Worm (Caenorhabditis elegans) whole organism, L4 larva: ENCODE measurements around the gene arl-5.

ENCODE experiments used
- F10B5.3 ChIP-seq: sonication (generic microtip); optimal IDR thresholded peaks from 2 replicates; lab custom pipeline; 2016; ENCODE audit warnings: mild to moderate bottlenecking, missing genetic modification characterization, missing compliant biosample characterization
- F44E2.7 ChIP-seq: fragments of 200-800 bp; sonication (Bioruptor generic); IDR thresholded peaks from 2 replicates; pipeline ENCODE4 v2.1.2; 2022; ENCODE audit warnings: missing genetic modification characterization, missing compliant biosample characterization
- F49E8.2 ChIP-seq: sonication (generic microtip); optimal IDR thresholded peaks from 2 replicates; lab custom pipeline; 2016; ENCODE audit warnings: missing compliant biosample characterization, mild to moderate bottlenecking, missing genetic modification characterization, borderline replicate concordance
- T20F7.1 ChIP-seq: fragments of 200-800 bp; sonication (Bioruptor generic); optimal IDR thresholded peaks from 2 replicates; lab custom pipeline; 2018; ENCODE audit warnings: mild to moderate bottlenecking, missing genetic modification characterization, missing compliant biosample characterization
- Y5F2A.4 ChIP-seq: fragments of 200-800 bp; sonication (Bioruptor generic); optimal IDR thresholded peaks from 2 replicates; lab custom pipeline; 2018; ENCODE audit warnings: mild to moderate bottlenecking, missing genetic modification characterization, missing compliant biosample characterization
- Y75B8A.6 ChIP-seq: fragments of 200-800 bp; sonication (Bioruptor generic); IDR thresholded peaks from 2 replicates; pipeline ENCODE4 v1.3.6; 2022; ENCODE audit warnings: missing genetic modification reagents, missing genetic modification characterization, missing compliant biosample characterization
- aly-2 ChIP-seq: sonication (generic microtip); optimal IDR thresholded peaks from 2 replicates; lab custom pipeline; 2018; ENCODE audit warnings: missing biosample characterization, missing genetic modification characterization
- ceh-20 ChIP-seq: fragments of 200-800 bp; sonication (Bioruptor generic); IDR thresholded peaks from 2 replicates; pipeline ENCODE4 v1.3.6; 2022; ENCODE audit warnings: missing genetic modification reagents, missing genetic modification characterization, missing compliant biosample characterization
- ceh-32 ChIP-seq: sonication (generic microtip); optimal IDR thresholded peaks from 2 replicates; lab custom pipeline; 2016; ENCODE audit warnings: mild to moderate bottlenecking, missing genetic modification characterization, missing compliant biosample characterization; ENCODE audit not compliant: poor library complexity
- ceh-82 ChIP-seq: sonication (generic microtip); optimal IDR thresholded peaks from 2 replicates; lab custom pipeline; 2017; ENCODE audit warnings: missing biosample characterization, missing genetic modification characterization
- ces-1 ChIP-seq: fragments of 150-350 bp; sonication (generic microtip); optimal IDR thresholded peaks from 4 replicates; lab custom pipeline; 2014; ENCODE audit warnings: missing biosample characterization, missing genetic modification reagents, missing genetic modification characterization
- ctbp-1 ChIP-seq: fragments of 200-800 bp; sonication (Bioruptor generic); IDR thresholded peaks from 2 replicates; pipeline ENCODE4 v1.3.6; 2022; ENCODE audit warnings: missing genetic modification reagents, missing genetic modification characterization, missing compliant biosample characterization
- daf-12 ChIP-seq: fragments of 150-350 bp; optimal IDR thresholded peaks from 2 replicates; lab custom pipeline; 2014; ENCODE audit warnings: missing biosample characterization, missing genetic modification reagents, missing genetic modification characterization
- daf-19 ChIP-seq: fragments of 200-800 bp; sonication (Bioruptor generic); conservative IDR thresholded peaks from 2 replicates; pipeline ENCODE4 v1.3.6; 2022; ENCODE audit warnings: missing genetic modification characterization, missing compliant biosample characterization
- dmd-8 ChIP-seq: fragments of 200-800 bp; sonication (Bioruptor generic); IDR thresholded peaks from 2 replicates; pipeline ENCODE4 v1.3.6; 2022; ENCODE audit warnings: missing genetic modification characterization, missing compliant biosample characterization
- dpl-1 ChIP-seq: fragments of 150-350 bp; optimal IDR thresholded peaks from 2 replicates; lab custom pipeline; 2014; ENCODE audit warnings: missing biosample characterization, missing genetic modification reagents, missing genetic modification characterization
- dve-1 ChIP-seq: sonication (generic microtip); optimal IDR thresholded peaks from 2 replicates; lab custom pipeline; 2017; ENCODE audit warnings: antibody characterized with exemption, mild to moderate bottlenecking, missing genetic modification characterization, missing compliant biosample characterization; ENCODE audit not compliant: insufficient read depth
- egl-27 ChIP-seq: sonication (generic microtip); optimal IDR thresholded peaks from 3 replicates; lab custom pipeline; 2017; ENCODE audit warnings: missing biosample characterization, missing genetic modification reagents, missing genetic modification characterization
- egl-43 ChIP-seq: fragments of 200-800 bp; sonication (Bioruptor generic); IDR thresholded peaks from 2 replicates; pipeline ENCODE4 v1.3.6; 2022; ENCODE audit warnings: missing genetic modification reagents, missing genetic modification characterization, missing compliant biosample characterization
- fkh-10 ChIP-seq: fragments of 150-350 bp; optimal IDR thresholded peaks from 2 replicates; lab custom pipeline; 2014; ENCODE audit warnings: missing biosample characterization, missing genetic modification reagents, missing genetic modification characterization
- fos-1 ChIP-seq: fragments of 150-350 bp; optimal IDR thresholded peaks from 2 replicates; lab custom pipeline; 2014; ENCODE audit warnings: missing biosample characterization, missing genetic modification characterization
- hlh-30 ChIP-seq: sonication (generic microtip); optimal IDR thresholded peaks from 2 replicates; lab custom pipeline; 2017; ENCODE audit warnings: antibody characterized with exemption, mild to moderate bottlenecking, missing genetic modification characterization, missing compliant biosample characterization; ENCODE audit not compliant: insufficient read depth
- jun-1 ChIP-seq: fragments of 150-350 bp; optimal IDR thresholded peaks from 2 replicates; lab custom pipeline; 2014; ENCODE audit warnings: missing biosample characterization, missing genetic modification reagents, missing genetic modification characterization
- lim-7 ChIP-seq: fragments of 200-800 bp; sonication (Bioruptor generic); IDR thresholded peaks from 2 replicates; pipeline ENCODE4 v1.3.6; 2022; ENCODE audit warnings: missing genetic modification characterization, missing compliant biosample characterization
- lin-1 ChIP-seq: fragments of 200-800 bp; sonication (Bioruptor generic); IDR thresholded peaks from 2 replicates; pipeline ENCODE4 v1.3.6; 2022; ENCODE audit warnings: missing genetic modification reagents, missing genetic modification characterization, missing compliant biosample characterization
- madf-5 ChIP-seq, 2 experiments: fragments of 200-800 bp; sonication (Bioruptor generic); IDR thresholded peaks; 2 replicates each; pipeline ENCODE4 v1.3.6; 2022; ENCODE audit warnings: missing compliant biosample characterization in 2 of 2, missing genetic modification characterization in 2 of 2
- mep-1 ChIP-seq: fragments of 150-350 bp; sonication (generic microtip); optimal IDR thresholded peaks from 3 replicates; lab custom pipeline; 2014; ENCODE audit warnings: missing biosample characterization, missing genetic modification characterization
- mes-2 ChIP-seq: sonication (generic microtip); optimal IDR thresholded peaks from 2 replicates; lab custom pipeline; 2016; ENCODE audit warnings: missing genotype, mild to moderate bottlenecking, missing genetic modification characterization, missing compliant biosample characterization; ENCODE audit not compliant: poor library complexity, severe bottlenecking
- mxl-3 ChIP-seq: fragments of 200-800 bp; sonication (Bioruptor generic); optimal IDR thresholded peaks from 2 replicates; lab custom pipeline; 2018; ENCODE audit warnings: mild to moderate bottlenecking, missing genetic modification characterization, missing compliant biosample characterization
- nhr-10 ChIP-seq: fragments of 150-350 bp; optimal IDR thresholded peaks from 2 replicates; lab custom pipeline; 2014; ENCODE audit warnings: missing biosample characterization, missing genetic modification characterization
- nhr-237 ChIP-seq: sonication (generic microtip); optimal IDR thresholded peaks from 2 replicates; lab custom pipeline; 2017; ENCODE audit warnings: missing biosample characterization, missing genetic modification characterization
- nhr-25 ChIP-seq: sonication (generic microtip); optimal IDR thresholded peaks from 2 replicates; lab custom pipeline; 2017; ENCODE audit warnings: missing genetic modification characterization, mild to moderate bottlenecking, missing compliant biosample characterization, antibody characterized with exemption, moderate library complexity, borderline replicate concordance; ENCODE audit not compliant: insufficient read depth
- nhr-28 ChIP-seq: fragments of 150-350 bp; optimal IDR thresholded peaks from 2 replicates; lab custom pipeline; 2014; ENCODE audit warnings: missing biosample characterization, missing genetic modification characterization
- nhr-42 ChIP-seq: fragments of 200-800 bp; sonication (Bioruptor generic); IDR thresholded peaks from 2 replicates; pipeline ENCODE4 v1.3.6; 2022; ENCODE audit warnings: missing genetic modification characterization, missing compliant biosample characterization
- nhr-48 ChIP-seq: sonication (generic microtip); optimal IDR thresholded peaks from 2 replicates; lab custom pipeline; 2016; ENCODE audit warnings: mild to moderate bottlenecking, missing genetic modification characterization, missing compliant biosample characterization
- nhr-77 ChIP-seq: fragments of 150-350 bp; optimal IDR thresholded peaks from 2 replicates; lab custom pipeline; 2014; ENCODE audit warnings: missing biosample characterization, missing genetic modification characterization
- rbr-2 ChIP-seq: sonication (generic microtip); optimal IDR thresholded peaks from 2 replicates; lab custom pipeline; 2016; ENCODE audit warnings: missing genotype, missing genetic modification characterization, missing compliant biosample characterization
- saeg-2 ChIP-seq: fragments of 200-800 bp; sonication (Bioruptor generic); IDR thresholded peaks from 2 replicates; pipeline ENCODE4 v1.3.6; 2022; ENCODE audit warnings: missing genetic modification reagents, missing genetic modification characterization, missing compliant biosample characterization
- sdz-12 ChIP-seq: fragments of 200-800 bp; sonication (Bioruptor generic); optimal IDR thresholded peaks from 2 replicates; lab custom pipeline; 2018; ENCODE audit warnings: mild to moderate bottlenecking, missing genetic modification characterization, missing compliant biosample characterization
- set-16 ChIP-seq: fragments of 200-800 bp; sonication (Bioruptor generic); IDR thresholded peaks from 2 replicates; pipeline ENCODE4 v1.3.6; 2022; ENCODE audit warnings: missing genetic modification reagents, missing genetic modification characterization, missing compliant biosample characterization
- skn-1 ChIP-seq: fragments of 150-350 bp; optimal IDR thresholded peaks from 2 replicates; lab custom pipeline; 2014; ENCODE audit warnings: missing biosample characterization, missing genetic modification characterization
- snpc-1.2 ChIP-seq: fragments of 200-800 bp; sonication (Bioruptor generic); IDR thresholded peaks from 2 replicates; pipeline ENCODE4 v1.3.6; 2022; ENCODE audit warnings: missing genetic modification reagents, missing genetic modification characterization, missing compliant biosample characterization
- snpc-4 ChIP-seq: fragments of 150-350 bp; optimal IDR thresholded peaks from 2 replicates; lab custom pipeline; 2014; ENCODE audit warnings: missing biosample characterization, missing genetic modification characterization
- spr-1 ChIP-seq: sonication (generic microtip); optimal IDR thresholded peaks from 2 replicates; lab custom pipeline; 2016; ENCODE audit warnings: mild to moderate bottlenecking, missing genetic modification characterization, missing compliant biosample characterization
- spr-3 ChIP-seq: fragments of 200-800 bp; sonication (Bioruptor generic); optimal IDR thresholded peaks from 2 replicates; lab custom pipeline; 2018; ENCODE audit warnings: mild to moderate bottlenecking, missing genetic modification characterization, missing compliant biosample characterization
- tag-97 ChIP-seq: fragments of 200-800 bp; sonication (Bioruptor generic); IDR thresholded peaks from 2 replicates; pipeline ENCODE4 v1.3.6; 2022; ENCODE audit warnings: missing genetic modification characterization, missing compliant biosample characterization
- tra-1 ChIP-seq: fragments of 200-800 bp; sonication (Bioruptor generic); IDR thresholded peaks from 2 replicates; pipeline ENCODE4 v1.3.6; 2022; ENCODE audit warnings: missing genetic modification reagents, missing genetic modification characterization, missing compliant biosample characterization
- zag-1 ChIP-seq: fragments of 150-350 bp; optimal IDR thresholded peaks from 2 replicates; lab custom pipeline; 2014; ENCODE audit warnings: missing biosample characterization, missing genetic modification characterization
- zfp-2 ChIP-seq: sonication (generic microtip); optimal IDR thresholded peaks from 2 replicates; lab custom pipeline; 2016; ENCODE audit warnings: mild to moderate bottlenecking, missing genetic modification characterization, missing compliant biosample characterization
- ztf-11 ChIP-seq: fragments of 150-350 bp; optimal IDR thresholded peaks from 2 replicates; lab custom pipeline; 2014; ENCODE audit warnings: missing biosample characterization, missing genetic modification characterization
- ztf-7 ChIP-seq: fragments of 150-350 bp; optimal IDR thresholded peaks from 2 replicates; lab custom pipeline; 2014; ENCODE audit warnings: missing biosample characterization, missing genetic modification characterization

Gene arl-5

DNA sequence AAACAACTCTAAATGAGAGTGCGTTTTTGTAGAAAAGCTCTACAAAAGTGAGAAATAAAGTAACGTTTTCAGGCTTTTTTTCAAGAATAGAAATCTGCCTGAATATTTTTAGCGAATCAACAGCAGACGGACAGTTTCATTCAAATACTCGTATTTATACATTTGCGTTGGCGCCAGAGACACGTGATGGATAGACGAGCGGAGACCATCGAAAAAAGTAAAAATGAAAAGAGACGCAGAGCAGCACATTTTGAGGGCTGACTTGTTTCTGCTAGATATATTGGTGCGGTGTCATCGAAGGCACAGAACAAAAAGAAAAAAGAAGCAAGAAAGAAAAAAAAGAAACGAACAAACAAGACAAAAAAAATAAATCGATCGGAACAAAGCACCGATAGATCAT, 3.0 kb downstream of the arl-5 start (continued):
- TF ChIP-seq T20F7.1 (GFP tag; lab: Kevin White, UChicago) (peak; percentile 24), nhr-42 (GFP tag; lab: Robert Waterston, UW) (no peak), dpl-1 (GFP tag; lab: Kevin White, UChicago) (peak; percentile 5), snpc-4 (tag; lab: Kevin White, UChicago) (no peak), jun-1 (no peak), ces-1 (no peak), skn-1 (tag; lab: Kevin White, UChicago) (no peak), ceh-82 (tag; lab: Kevin White, UChicago) (no peak), ceh-20 (GFP tag; lab: Robert Waterston, UW) (peak; percentile 56; the same call in 1 of the 2 replicates), mep-1 (peak; percentile 70), F49E8.2 (tag; lab: Kevin White, UChicago) (no peak), saeg-2 (GFP tag; lab: Robert Waterston, UW) (no peak), ceh-32 (no peak), rbr-2 (tag; lab: Kevin White, UChicago) (peak; percentile 29), spr-3 (GFP tag; lab: Kevin White, UChicago) (no peak), F44E2.7 (GFP tag; lab: Robert Waterston, UW) (no peak), lim-7 (GFP tag; lab: Robert Waterston, UW) (no peak), ctbp-1 (GFP tag; lab: Robert Waterston, UW) (no peak), daf-12 (tag; lab: Kevin White, UChicago) (no peak), nhr-10 (no peak), F10B5.3 (no peak), nhr-237 (no peak), nhr-77 (tag; lab: Kevin White, UChicago) (peak; percentile 55), fkh-10 (GFP tag; lab: Kevin White, UChicago) (no peak), daf-19 (GFP tag; lab: Robert Waterston, UW) (no peak), zag-1 (tag; lab: Kevin White, UChicago) (no peak), snpc-1.2 (GFP tag; lab: Robert Waterston, UW) (no peak), spr-1 (tag; lab: Kevin White, UChicago) (no peak), sdz-12 (GFP tag; lab: Kevin White, UChicago) (no peak), Y5F2A.4 (GFP tag; lab: Kevin White, UChicago) (no peak), tag-97 (no peak), ztf-11 (no peak), Y75B8A.6 (GFP tag; lab: Robert Waterston, UW) (0 out of 2 replicates have a peak, but pooled peaks have one; percentile 49), nhr-28 (peak; percentile 17), nhr-25 (tag; lab: Kevin White, UChicago) (no peak), mxl-3 (GFP tag; lab: Kevin White, UChicago) (peak; percentile 21), tra-1 (GFP tag; lab: Robert Waterston, UW) (no peak), zfp-2 (tag; lab: Kevin White, UChicago) (no peak), aly-2 (tag; lab: Kevin White, UChicago) (no peak)

DNA sequence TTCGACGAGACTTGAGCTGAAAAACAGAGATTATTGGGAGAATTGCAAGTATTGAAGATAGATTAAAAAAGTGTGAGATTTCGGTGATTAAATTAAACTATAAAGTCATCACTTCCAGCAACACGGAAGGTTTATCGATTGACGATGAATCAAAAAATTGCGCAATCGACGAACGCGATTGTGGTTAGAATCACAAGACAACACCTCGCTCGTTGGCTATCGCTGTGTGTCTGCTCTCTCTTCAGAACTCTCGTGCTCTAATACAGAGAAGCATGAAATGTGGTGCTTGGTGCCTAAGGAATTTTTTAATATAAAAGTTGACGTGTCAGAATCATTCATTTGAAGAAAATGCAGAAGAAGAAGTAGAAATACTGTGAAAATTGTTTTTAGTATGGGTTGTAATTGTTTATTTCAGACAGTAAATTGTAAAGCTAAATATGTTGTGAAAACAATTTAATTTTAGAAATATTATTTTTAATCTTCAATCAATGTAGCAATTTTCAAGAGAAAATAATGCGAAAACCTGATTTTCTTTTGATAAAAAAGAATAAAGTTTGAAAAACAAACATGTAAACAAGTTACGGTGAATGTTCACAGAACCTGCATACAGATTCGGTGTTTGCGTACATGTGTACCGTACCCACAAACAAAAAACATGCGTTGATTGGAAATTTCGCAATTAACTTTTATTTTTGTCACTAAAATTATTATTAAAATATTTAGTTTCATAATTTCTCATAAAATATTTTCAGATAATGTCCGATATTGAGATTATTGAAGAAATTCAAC, 4.3 kb downstream of the arl-5 start, which contains the start of the genes ZK632.10 and ZK632.11:
Gene ZK632.10 (minus strand): TSS at position 560 of the 789 bp plus-strand sequence.
Gene ZK632.11 (plus strand): TSS at position 753 of the 789 bp plus-strand sequence.
- TF ChIP-seq lim-7 (GFP tag; lab: Robert Waterston, UW): peak; percentile 16; the same call in 1 of the 2 replicates
- TF ChIP-seq nhr-48 (tag; lab: Kevin White, UChicago): no peak
- TF ChIP-seq tag-97: no peak
- TF ChIP-seq nhr-25 (tag; lab: Kevin White, UChicago): no peak
- TF ChIP-seq egl-27 (tag; lab: Kevin White, UChicago): no peak
- TF ChIP-seq set-16 (GFP tag; lab: Robert Waterston, UW): no peak
- TF ChIP-seq dmd-8: no peak
- no peak for TF ChIP-seq nhr-42 (GFP tag; lab: Robert Waterston, UW)
- no peak for TF ChIP-seq madf-5 (GFP tag; IDR thresholded peaks at IDR 0.05; lab: Robert Waterston, UW)
- TF ChIP-seq sdz-12 (GFP tag; lab: Kevin White, UChicago): no peak
- peak; percentile 44 for TF ChIP-seq dve-1
- no peak for TF ChIP-seq fos-1 (tag; lab: Kevin White, UChicago)
- peak; percentile 80 for TF ChIP-seq mes-2 (tag; lab: Kevin White, UChicago)
- no peak for TF ChIP-seq egl-43
- TF ChIP-seq ztf-7: peak; percentile 28
- TF ChIP-seq lin-1 (GFP tag; lab: Robert Waterston, UW): 0 out of 2 replicates have a peak, but pooled peaks have one; percentile 7
- TF ChIP-seq hlh-30 (tag; lab: Kevin White, UChicago): peak; percentile 89
